Fruit fly (Drosophila melanogaster) whole organism, larva: ENCODE results near the gene GATAe.

Source experiments
- noc ChIP-seq: fragments of 200-800 bp; sonication (Bioruptor generic); optimal IDR thresholded peaks from 3 replicates; lab custom pipeline; 2019; ENCODE audit warnings: missing biosample characterization, mild to moderate bottlenecking, missing genetic modification characterization, moderate library complexity

Gene GATAe

DNA sequence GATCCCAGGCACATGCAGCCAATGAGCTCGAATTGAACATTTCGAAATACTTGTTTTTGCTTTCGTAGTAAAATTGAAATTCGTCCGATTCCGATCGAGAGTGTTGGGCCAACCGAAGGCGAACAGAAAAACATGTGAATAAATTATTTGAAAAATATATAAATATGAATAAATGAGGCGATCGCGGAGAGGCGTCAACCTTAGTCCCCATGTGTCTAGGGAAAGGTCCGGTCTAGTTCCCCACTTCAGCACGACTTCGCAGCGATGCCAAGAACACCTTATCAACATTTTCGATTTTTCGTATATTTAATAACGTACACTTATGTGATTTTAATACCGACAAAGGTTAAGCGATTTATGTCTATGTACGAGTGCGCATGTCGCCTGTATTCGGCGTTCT, 17.3 kb upstream of the GATAe start:
- TF ChIP-seq noc, result no peak

DNA sequence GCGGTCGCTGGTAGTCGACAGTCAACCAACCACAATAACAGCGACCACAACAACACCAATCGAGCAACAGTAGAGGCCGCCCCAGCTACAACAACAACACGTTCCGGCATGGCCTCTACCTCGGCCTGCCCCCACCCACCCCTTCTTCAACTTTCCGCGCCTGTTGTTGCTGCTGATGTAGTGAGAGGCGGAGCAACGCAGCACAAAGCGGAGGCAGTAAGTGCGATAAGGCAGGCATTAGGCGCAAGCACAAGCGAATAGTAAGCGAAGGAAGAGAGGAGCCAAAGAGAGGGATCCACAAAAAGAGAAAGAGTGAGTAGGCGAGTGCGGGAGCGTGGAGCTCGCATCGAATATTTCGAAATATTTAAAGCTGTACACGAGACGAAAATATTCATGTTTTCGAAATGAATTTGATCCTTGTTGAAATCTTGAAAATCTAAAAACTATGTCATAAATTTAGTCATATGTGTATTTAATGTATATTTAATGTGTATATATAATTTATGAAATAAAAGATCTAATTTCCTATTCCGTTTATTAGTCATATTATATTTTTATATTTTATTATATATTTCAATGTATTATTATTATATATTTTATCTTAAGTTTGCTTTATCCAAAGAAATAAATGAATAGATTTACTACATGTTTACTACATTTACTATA, 15.6 kb upstream of the GATAe start:
- peak; percentile 8 for TF ChIP-seq noc

DNA sequence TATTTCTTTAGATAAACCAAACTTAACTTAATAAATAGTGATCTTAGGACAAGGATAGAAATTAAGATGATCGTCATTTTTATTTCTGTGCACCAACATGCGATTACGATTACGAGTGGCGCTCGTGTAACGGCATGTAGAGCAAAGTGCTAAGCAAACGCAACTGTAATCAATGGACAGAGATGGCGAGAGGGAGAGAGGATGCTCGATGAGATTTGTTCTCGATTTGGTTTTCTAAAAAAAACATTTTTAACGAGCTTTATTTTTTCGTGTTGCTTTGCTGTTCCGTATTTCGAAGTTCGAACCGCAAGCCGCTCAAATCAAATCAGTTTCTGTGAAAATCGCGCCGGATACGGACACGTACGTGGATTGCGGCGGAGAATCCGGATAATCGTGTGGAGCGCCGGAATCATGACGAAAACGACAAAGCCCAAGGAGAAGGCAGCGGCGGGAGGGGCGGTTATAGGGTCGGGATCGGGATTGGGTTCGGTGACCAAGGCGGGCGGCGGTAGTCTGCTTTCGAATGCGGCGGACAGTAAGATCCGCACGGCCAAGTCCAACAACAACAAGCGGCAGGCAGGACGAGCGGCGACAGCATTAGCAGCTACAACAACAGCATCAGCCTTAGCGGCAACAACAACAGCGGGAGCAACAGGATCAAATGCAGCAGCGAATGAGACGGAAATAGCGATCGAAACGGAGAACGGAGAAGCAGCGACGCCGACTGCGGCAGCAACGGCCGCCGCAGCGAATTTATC, 14.9 kb upstream of the GATAe start:
- TF ChIP-seq noc, result no peak

DNA sequence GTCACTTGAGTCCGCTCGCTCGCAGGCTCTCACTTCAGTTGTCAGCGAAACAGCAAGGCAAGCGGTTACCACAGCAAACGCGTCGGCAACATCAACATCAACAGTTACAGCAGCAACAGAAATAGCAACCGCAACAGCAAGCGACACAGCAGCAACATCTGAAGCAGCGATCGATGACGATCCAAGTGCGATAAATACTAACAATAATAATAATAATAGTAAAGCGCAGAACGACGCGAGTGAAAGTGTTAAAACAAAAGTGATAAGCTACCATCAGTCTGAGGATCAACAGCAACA, 14.4 kb upstream of the GATAe start:
- TF ChIP-seq noc, result no peak

DNA sequence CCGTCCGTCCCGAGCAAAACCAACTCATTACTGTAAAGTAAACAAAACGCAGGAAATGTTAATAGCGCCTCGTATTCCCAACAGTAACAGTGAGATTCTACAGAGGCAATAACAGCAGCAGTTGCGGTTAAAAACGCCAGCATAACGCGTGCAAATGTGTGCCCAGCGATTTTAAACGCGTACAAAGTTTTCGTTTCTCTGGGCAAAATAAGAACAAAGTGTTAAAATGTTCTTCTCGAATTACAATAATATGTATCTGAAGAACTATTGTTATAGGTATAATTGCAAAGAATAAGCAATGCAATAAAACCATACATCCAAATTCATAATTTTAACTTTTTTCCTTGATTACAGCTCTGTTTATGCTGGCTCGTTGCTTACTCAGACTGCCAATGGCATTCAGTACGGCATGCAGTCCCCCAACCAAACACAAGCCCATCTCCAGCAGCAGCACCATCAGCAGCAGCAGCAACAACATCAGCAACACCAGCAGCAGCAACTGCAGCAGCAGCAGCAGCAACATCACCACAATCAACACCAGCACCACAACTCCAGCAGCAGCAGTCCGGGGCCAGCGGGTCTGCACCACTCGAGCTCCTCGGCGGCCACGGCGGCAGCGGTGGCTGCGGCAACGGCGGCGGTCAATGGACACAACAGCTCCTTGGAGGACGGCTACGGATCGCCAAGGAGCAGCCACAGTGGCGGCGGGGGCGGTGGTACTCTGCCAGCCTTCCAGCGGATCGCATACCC, 9.8 kb upstream of the GATAe start:
- TF ChIP-seq noc, result no peak

DNA sequence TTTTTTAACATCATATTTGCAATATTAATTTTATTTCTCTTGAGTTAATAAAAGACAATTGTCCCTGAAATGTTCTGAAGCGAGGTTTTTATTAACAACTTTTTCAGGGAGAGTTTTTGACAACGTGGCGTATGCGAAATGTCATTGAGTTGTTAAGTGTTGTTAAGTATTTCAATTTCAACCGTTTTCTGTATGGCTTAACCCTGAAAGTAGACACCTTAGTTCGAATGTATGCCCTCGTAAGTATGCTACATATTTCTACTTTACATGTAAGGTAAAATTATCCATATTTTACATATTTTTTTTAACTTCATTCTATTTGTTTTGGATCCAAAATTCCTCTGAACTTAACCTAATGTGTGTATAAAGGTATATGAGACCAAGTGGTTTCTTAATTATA, 4.9 kb upstream of the GATAe start:
- TF ChIP-seq noc, result no peak

DNA sequence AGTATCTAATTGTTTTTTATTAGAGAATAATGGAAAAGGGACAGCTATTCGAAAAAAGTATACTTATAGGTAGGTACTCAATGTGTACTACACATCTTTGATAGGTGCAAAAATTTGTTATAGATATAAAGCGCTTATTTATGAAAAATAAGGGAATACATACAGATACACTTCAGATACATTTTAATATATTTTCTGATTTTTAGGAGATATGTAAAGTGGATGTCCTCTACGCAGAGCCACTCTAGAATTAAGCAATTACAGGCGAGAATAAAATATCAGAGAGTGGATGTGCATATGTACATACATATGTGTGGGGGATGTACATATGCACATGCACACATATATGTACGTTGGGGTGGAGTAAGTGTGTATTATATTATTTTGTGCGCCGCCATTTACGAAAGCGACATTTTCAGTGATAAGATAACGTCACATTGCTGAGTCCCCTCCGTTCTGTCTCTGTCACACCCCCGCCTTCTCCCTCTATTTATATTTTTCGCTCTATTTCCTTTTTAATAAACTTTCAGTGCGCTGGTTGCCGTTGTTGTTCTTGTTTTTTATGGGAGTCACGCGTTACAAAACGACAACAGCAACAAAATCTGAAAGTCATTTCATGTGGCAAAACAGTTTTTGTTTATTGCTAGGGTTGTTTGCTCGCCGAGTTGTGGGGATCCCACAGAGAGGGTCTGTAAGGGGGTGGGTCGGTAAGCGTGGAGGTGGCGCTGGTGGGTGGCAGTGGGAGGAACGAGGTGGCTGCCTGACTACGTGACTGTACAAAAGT, 4.0 kb upstream of the GATAe start:
- peak; percentile 86 for TF ChIP-seq noc

DNA sequence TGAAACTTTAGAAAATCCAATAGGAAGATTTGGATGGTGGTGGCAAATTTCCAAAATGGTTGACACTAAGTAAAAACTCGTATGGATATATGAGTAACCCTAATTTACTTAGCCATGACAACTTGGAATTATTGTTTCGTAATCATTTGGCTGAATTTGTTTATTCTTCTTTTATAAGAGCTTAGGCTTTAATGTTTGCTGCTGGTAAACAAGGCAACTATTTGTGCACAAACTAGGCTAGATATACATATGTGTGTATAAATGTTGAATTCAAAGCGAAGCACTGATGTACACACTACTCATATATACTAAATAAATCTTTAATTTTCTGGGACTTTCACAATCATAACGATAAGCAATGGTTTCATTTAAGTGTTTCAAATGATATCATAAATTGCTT, 3.0 kb upstream of the GATAe start:
- no peak for TF ChIP-seq noc

DNA sequence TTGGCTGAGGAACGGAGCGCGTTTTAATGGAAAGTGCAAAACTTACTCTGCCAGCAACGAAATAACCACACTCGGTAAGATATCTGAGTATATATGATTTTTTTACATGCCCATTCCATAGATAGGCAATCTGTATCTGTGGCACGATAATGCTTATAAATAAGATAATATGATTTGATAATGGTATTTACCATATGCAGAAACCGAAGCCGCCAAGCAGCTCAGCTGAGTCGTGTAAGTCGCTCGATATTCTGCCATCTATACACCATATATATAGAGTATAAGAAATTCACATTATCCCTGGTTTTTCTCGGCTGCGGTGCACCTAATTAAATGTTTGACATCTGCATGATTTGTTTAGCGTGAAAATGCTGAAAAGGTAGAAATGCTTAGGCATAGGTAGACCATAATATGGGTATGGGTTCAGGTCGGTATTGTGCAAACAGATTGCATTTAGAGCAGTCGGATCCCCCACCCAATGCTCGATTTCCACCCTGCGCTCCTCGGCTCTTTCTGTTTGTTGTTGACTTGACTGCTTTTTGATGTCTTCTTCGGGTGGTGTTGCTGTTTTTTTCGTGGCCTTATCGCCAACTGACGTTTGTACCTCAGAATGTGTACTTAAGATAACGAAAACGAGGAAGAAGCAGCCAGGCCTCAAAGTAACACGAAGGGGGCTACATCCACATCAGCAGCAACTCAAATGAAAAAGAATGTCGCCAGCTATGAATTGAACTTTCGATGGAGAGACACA, 1.9 kb upstream of the GATAe start:
- TF ChIP-seq noc, result peak; percentile 2

DNA sequence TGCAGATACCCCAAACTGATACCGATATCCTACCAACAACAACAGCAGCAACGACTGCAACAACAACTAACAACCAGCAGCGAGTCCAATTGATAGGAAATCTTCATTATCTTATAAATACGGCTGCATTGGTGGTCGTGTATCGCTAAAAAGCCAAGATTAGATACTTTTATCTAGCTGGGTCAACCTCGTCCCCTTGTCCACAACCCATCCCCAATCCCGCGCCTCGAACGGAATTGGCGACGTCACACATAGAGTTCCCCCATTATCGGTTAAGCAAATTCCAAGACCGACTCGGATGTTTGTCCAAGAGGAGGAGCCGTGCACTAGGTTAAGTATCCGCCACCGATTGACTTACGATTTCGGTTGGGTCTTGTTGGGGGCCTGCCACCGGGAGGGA, 605 bp upstream of the GATAe start:
- TF ChIP-seq noc, result no peak

DNA sequence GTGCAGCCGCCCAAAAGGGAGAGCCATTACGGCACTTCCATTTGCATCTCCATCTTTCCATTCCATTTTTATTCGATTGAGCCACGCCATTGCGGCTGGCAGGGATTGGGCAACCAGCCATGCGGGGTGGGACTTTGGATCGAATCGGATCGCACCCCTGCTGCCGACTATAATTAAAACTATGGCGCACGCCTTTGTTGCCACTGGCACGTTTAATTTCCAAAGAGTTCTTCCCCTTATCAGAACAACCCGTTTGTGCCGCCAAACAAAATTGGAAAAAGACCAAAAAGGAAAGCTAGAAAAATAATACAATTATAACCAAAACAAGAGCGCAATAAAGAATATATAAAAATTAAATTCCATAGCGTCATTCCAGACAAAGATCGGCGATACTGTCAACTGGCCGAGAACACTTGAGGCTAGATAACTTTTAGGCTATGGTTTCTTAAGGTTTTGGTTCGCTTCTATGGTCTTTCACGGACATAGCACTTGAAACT, 1.2 kb downstream of the GATAe start:
- no peak for TF ChIP-seq noc

DNA sequence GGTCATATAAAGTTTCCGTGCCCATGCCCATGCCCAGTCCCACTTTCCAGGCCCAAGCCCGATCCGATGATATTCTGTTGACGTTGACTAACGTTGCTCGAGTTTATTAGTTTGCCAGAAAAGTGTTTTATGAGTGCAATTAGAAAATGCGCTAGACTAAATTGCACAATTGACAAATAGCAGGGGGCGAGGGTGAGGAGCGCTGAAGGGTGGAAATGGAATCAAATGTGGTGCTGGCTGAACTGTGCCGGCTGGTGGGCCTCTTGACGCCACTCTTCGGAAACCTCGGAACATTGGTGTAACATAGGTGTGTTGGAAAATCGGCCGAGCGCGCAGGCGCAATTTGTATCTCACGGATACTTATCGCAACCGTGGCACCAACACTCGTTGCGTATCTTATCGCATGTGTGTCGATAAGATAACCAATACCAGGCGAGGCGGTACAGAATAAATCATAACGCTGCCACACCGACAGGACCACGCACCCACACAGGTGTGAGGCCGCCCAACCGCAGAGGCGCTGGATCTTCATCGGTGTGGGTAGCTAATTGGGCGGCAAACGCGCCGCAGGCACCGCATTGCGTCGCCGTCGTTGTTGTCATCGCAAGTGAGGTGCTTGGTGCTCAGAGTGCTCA, 2.9 kb downstream of the GATAe start:
- TF ChIP-seq noc, result peak; percentile 54

DNA sequence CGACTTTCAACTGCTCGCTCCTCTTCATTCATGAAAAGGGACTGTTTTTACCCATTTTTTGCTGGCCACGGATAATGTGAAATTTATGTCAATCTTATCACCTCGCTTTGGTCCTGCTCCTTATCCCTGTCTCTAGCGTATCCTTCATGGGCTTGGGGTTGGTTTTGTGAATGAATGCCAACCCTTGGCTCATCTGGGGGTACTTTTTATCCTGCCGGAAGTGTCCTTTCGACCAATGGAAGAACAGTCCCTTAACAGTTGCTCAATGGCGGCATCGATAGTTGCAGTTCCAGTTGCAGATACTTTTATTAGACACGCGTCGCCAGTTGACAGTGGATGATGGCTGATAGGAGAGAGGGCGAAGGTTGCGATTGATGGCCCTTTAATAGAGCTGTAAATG, 4.7 kb downstream of the GATAe start:
- TF ChIP-seq noc, result no peak

DNA sequence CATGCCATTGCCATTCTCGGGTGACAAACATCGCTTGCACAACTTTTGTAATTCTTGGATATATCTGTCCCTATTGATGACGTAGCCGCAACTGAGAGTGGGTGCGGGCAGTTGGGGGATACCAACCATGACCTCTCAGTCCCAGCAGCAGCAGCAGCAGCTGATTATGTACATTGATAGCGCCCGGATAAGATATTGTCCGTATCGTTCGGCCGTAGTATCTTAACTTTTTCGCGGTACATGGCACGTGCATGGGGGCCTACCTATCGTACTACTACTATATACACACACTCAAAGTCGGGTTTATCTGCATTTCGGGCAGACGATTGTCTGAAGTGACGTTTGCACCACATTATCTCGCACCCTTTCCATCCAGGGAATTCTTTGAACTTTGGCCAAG, 5.7 kb downstream of the GATAe start:
- TF ChIP-seq noc, result no peak

DNA sequence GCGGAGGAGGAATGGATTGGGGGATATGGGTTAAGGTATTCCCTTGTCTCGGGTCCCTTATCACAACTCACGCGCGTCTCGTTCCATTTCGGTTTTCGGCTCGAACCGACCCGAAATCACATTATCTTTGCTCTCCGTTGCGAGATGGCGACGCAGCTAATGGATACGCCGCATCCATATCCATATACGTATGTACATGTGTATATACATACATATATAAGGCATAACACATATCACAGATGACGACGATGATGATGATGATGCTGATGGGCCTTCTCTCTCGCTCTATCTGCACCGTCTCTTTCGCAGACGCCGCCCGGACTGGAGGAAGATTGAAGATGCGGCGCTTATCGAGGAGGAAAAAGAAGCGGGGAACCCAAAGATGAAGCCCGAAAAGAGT, 13.1 kb downstream of the GATAe start:
- TF ChIP-seq noc, result no peak

DNA sequence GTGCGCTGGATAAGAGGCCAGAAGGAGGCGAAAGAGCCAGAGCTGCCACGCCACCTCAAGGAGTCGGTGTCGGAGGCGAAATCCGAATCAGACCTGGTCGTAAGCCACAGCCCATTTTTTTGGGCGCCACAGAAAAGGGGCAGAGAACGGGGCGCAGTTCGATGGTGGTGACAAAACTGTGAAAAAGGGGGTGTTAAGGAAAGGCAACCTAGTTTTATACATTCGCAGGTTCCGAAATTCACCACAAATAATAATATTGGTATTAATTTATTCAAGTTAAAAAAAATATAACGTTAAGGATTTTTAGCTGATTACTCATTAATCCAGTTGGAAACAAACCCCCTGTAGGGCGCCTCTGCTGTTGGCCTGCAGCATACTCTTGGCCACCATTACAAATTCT, 14.7 kb downstream of the GATAe start:
- TF ChIP-seq noc, result no peak
